Worm (Caenorhabditis elegans) whole organism, L2 larva: ENCODE measurements around the gene unc-23.

Source experiments
- ama-1 ChIP-seq: fragments of 150-350 bp; optimal IDR thresholded peaks from 2 replicates; lab custom pipeline; 2018; ENCODE audit warnings: inconsistent platforms
- ceh-16 ChIP-seq: fragments of 150-350 bp; optimal IDR thresholded peaks from 2 replicates; lab custom pipeline; 2014; ENCODE audit warnings: missing biosample characterization, missing genetic modification characterization
- dmd-4 ChIP-seq: sonication (generic microtip); optimal IDR thresholded peaks from 2 replicates; lab custom pipeline; 2017; ENCODE audit warnings: missing biosample characterization, missing genetic modification characterization
- egl-27 ChIP-seq: sonication (generic microtip); optimal IDR thresholded peaks from 3 replicates; lab custom pipeline; 2017; ENCODE audit warnings: missing biosample characterization, missing genetic modification reagents, missing genetic modification characterization
- fos-1 ChIP-seq: fragments of 150-350 bp; optimal IDR thresholded peaks from 2 replicates; lab custom pipeline; 2014; ENCODE audit warnings: missing biosample characterization, missing genetic modification characterization
- lin-39 ChIP-seq: fragments of 150-350 bp; optimal IDR thresholded peaks from 2 replicates; lab custom pipeline; 2014; ENCODE audit warnings: missing biosample characterization, missing genetic modification reagents, missing genetic modification characterization
- mab-5 ChIP-seq: fragments of 150-350 bp; optimal IDR thresholded peaks from 2 replicates; lab custom pipeline; 2014; ENCODE audit warnings: missing biosample characterization, missing genetic modification characterization
- nhr-11 ChIP-seq: fragments of 150-350 bp; optimal IDR thresholded peaks from 2 replicates; lab custom pipeline; 2014; ENCODE audit warnings: missing biosample characterization, missing genetic modification characterization
- nhr-25 ChIP-seq: fragments of 150-350 bp; sonication (generic microtip); optimal IDR thresholded peaks from 3 replicates; lab custom pipeline; 2014; ENCODE audit warnings: missing biosample characterization, missing genetic modification characterization
- nhr-77 ChIP-seq: fragments of 150-350 bp; optimal IDR thresholded peaks from 2 replicates; lab custom pipeline; 2014; ENCODE audit warnings: missing biosample characterization, missing genetic modification characterization
- snpc-4 ChIP-seq: fragments of 150-350 bp; optimal IDR thresholded peaks from 2 replicates; lab custom pipeline; 2014; ENCODE audit warnings: missing biosample characterization, missing genetic modification characterization
- zag-1 ChIP-seq: fragments of 150-350 bp; optimal IDR thresholded peaks from 2 replicates; lab custom pipeline; 2014; ENCODE audit warnings: missing biosample characterization, missing genetic modification characterization
- ztf-4 ChIP-seq: fragments of 150-350 bp; optimal IDR thresholded peaks from 2 replicates; lab custom pipeline; 2014; ENCODE audit warnings: missing biosample characterization, missing genetic modification characterization

- no peak for TF ChIP-seq fos-1 (tag; lab: Kevin White, UChicago)
- no peak for TF ChIP-seq nhr-11 (tag; lab: Kevin White, UChicago)
- no peak for TF ChIP-seq nhr-77 (tag; lab: Kevin White, UChicago)
- TF ChIP-seq ztf-4 (tag; lab: Kevin White, UChicago) = no peak
- no peak for TF ChIP-seq dmd-4 (tag; lab: Kevin White, UChicago)
- no peak for TF ChIP-seq egl-27 (tag; lab: Kevin White, UChicago)
- no peak for TF ChIP-seq snpc-4 (tag; lab: Kevin White, UChicago)
- TF ChIP-seq mab-5 (tag; lab: Kevin White, UChicago) = no peak
- TF ChIP-seq nhr-25 (tag; lab: Kevin White, UChicago) = no peak
- no peak for TF ChIP-seq lin-39 (tag; lab: Kevin White, UChicago)
- TF ChIP-seq zag-1 (tag; lab: Kevin White, UChicago) = no peak
- no peak for TF ChIP-seq ceh-16
- TF ChIP-seq ama-1 = no peak
Measured at ce11 chrV:8984783-8985182, 48.6 kb downstream of the unc-23 start.
